Worm (Caenorhabditis elegans): ENCODE data around the gene C04E7.1.

C04E7.1 gene

DNA sequence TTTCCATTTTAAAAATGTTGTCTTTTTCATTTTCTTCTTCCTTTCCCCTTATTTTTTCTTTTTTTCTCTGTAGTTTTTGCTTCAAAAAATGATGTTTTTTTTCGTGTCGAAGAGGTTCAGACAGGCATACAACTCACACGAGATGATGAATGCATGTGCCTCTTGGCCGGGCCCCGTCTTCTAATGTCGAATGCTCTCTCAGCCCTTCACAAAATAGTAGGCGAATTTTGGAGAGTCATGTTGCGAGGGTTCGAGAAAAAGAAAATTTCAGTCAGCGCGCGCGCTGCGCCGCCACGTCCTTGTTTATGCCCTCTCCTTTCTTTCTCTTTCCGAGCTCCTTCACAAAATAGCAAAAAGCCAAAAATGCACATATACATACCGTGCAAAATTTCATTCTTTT is 33.9 kb upstream of the C04E7.1 start (continued):
- TF ChIP-seq Y5F2A.4 (GFP tag; optimal IDR thresholded peaks at IDR 0.05) (no peak), F44E2.7 (GFP tag; IDR thresholded peaks at IDR 0.05) (no peak), nhr-237 (tag; optimal IDR thresholded peaks at IDR 0.05) (no peak), D1046.2 (GFP tag; IDR thresholded peaks at IDR 0.05) (no peak), zip-2 (tag; optimal IDR thresholded peaks at IDR 0.05) (no peak), ceh-82 (tag; optimal IDR thresholded peaks at IDR 0.05) (no peak), ctbp-1 (GFP tag; IDR thresholded peaks at IDR 0.05) (no peak), daf-19 (GFP tag; conservative IDR thresholded peaks at IDR 0.05) (no peak), lir-3 (tag; optimal IDR thresholded peaks at IDR 0.05) (no peak), ztf-11 (tag; optimal IDR thresholded peaks at IDR 0.05) (no peak), unc-39 (tag; optimal IDR thresholded peaks at IDR 0.05) (no peak), spr-3 (GFP tag; optimal IDR thresholded peaks at IDR 0.05) (no peak), spr-1 (tag; optimal IDR thresholded peaks at IDR 0.05) (no peak), mdl-1 (tag; optimal IDR thresholded peaks at IDR 0.05) (peak; percentile 90 to 97), daf-16 (GFP tag; optimal IDR thresholded peaks at IDR 0.05) (peak in 1 of 2 experiments; percentile 17), daf-16 (tag; optimal IDR thresholded peaks at IDR 0.05) (peak; percentile 62), nhr-41 (GFP tag; IDR thresholded peaks at IDR 0.05) (no peak), unc-62 (GFP tag; optimal IDR thresholded peaks at IDR 0.05 in 1 of 2) (no peak), unc-62 (tag; optimal IDR thresholded peaks at IDR 0.05) (no peak), madf-9 (GFP tag; conservative IDR thresholded peaks at IDR 0.05) (no peak), ceh-62 (tag; optimal IDR thresholded peaks at IDR 0.05) (no peak), dpl-1 (GFP tag; optimal IDR thresholded peaks at IDR 0.05) (peak; percentile 32), gei-8 (GFP tag; optimal IDR thresholded peaks at IDR 0.05) (no peak), zfp-3 (GFP tag; conservative IDR thresholded peaks at IDR 0.05) (no peak), mdt-29 (GFP tag; IDR thresholded peaks at IDR 0.05) (no peak), lin-39 (tag; optimal IDR thresholded peaks at IDR 0.05) (no peak), Y75B8A.6 (GFP tag; IDR thresholded peaks at IDR 0.05) (no peak), ZK546.5 (tag; optimal IDR thresholded peaks at IDR 0.05) (no peak), set-16 (GFP tag; IDR thresholded peaks at IDR 0.05) (peak; percentile 33; the same call in 1 of the 2 replicates), nhr-10 (tag; optimal IDR thresholded peaks at IDR 0.05) (no peak), nhr-76 (tag; optimal IDR thresholded peaks at IDR 0.05) (no peak), jun-1 (tag; optimal IDR thresholded peaks at IDR 0.05) (no peak), dmd-9 (GFP tag; IDR thresholded peaks at IDR 0.05) (0 out of 2 replicates have a peak, but pooled peaks have one; percentile 39), F10B5.3 (tag; optimal IDR thresholded peaks at IDR 0.05) (no peak), nhr-77 (tag; optimal IDR thresholded peaks at IDR 0.05) (no peak), ztf-7 (tag; optimal IDR thresholded peaks at IDR 0.05) (no peak), snpc-4 (tag; optimal IDR thresholded peaks at IDR 0.05) (no peak), saeg-2 (GFP tag; IDR thresholded peaks at IDR 0.05) (no peak), nhr-42 (GFP tag; IDR thresholded peaks at IDR 0.05) (no peak), daf-8 (GFP tag; IDR thresholded peaks at IDR 0.05) (no peak), lin-13 (GFP tag; optimal IDR thresholded peaks at IDR 0.05) (no peak), lin-29 (GFP tag; IDR thresholded peaks at IDR 0.05) (no peak), mes-2 (tag; optimal IDR thresholded peaks at IDR 0.05; ENCODE audit: poor library complexity, severe bottlenecking) (no peak), dmd-6 (GFP tag; IDR thresholded peaks at IDR 0.05) (peak; percentile 32), nhr-102 (tag; optimal IDR thresholded peaks at IDR 0.05) (no peak), hlh-30 (tag; optimal IDR thresholded peaks at IDR 0.05; ENCODE audit: insufficient read depth) (peak; percentile 95), egl-27 (tag; optimal IDR thresholded peaks at IDR 0.05) (no peak), R02D3.7 (tag; optimal IDR thresholded peaks at IDR 0.05) (no peak), ceh-44 (GFP tag; IDR thresholded peaks at IDR 0.05) (no peak), duxl-1 (tag; optimal IDR thresholded peaks at IDR 0.05; ENCODE audit: poor library complexity) (no peak), egl-43 (GFP tag; IDR thresholded peaks at IDR 0.05) (peak; percentile 49; the same call in 1 of the 2 replicates), F49E8.2 (tag; optimal IDR thresholded peaks at IDR 0.05; ENCODE audit: borderline replicate concordance) (no peak), lsy-2 (tag; optimal IDR thresholded peaks at IDR 0.05) (peak; percentile 35 to 77)
